Worm (Caenorhabditis elegans) whole organism, L2 larva: ENCODE data around the gene acox-1.5.

ENCODE experiments used
- C34F6.9 ChIP-seq: fragments of 150-350 bp; optimal IDR thresholded peaks from 2 replicates; lab custom pipeline; 2014; ENCODE audit warnings: missing biosample characterization, missing genetic modification characterization
- F13H6.1 ChIP-seq: sonication (generic microtip); optimal IDR thresholded peaks from 2 replicates; lab custom pipeline; 2016; ENCODE audit warnings: missing genetic modification characterization, missing compliant biosample characterization
- Y55F3AM.14 ChIP-seq: fragments of 200-800 bp; sonication (Bioruptor generic); optimal IDR thresholded peaks from 2 replicates; lab custom pipeline; 2018; ENCODE audit warnings: mild to moderate bottlenecking, missing genetic modification characterization, missing compliant biosample characterization
- alr-1 ChIP-seq: fragments of 150-350 bp; optimal IDR thresholded peaks from 2 replicates; lab custom pipeline; 2014; ENCODE audit warnings: missing biosample characterization, missing genetic modification characterization
- ama-1 ChIP-seq: fragments of 150-350 bp; optimal IDR thresholded peaks from 2 replicates; lab custom pipeline; 2018; ENCODE audit warnings: inconsistent platforms
- blmp-1 ChIP-seq: sonication (generic microtip); optimal IDR thresholded peaks from 2 replicates; lab custom pipeline; 2017; ENCODE audit warnings: missing genetic modification characterization, mild to moderate bottlenecking, missing compliant biosample characterization, antibody characterized with exemption, moderate library complexity; ENCODE audit not compliant: insufficient read depth
- ceh-82 ChIP-seq: fragments of 150-350 bp; optimal IDR thresholded peaks from 2 replicates; lab custom pipeline; 2014; ENCODE audit warnings: missing biosample characterization, missing genetic modification characterization
- crh-2 ChIP-seq: sonication (generic microtip); optimal IDR thresholded peaks from 2 replicates; lab custom pipeline; 2017; ENCODE audit warnings: missing biosample characterization, missing genetic modification characterization
- dmd-4 ChIP-seq: sonication (generic microtip); optimal IDR thresholded peaks from 2 replicates; lab custom pipeline; 2017; ENCODE audit warnings: missing biosample characterization, missing genetic modification characterization
- egl-27 ChIP-seq: sonication (generic microtip); optimal IDR thresholded peaks from 3 replicates; lab custom pipeline; 2017; ENCODE audit warnings: missing biosample characterization, missing genetic modification reagents, missing genetic modification characterization
- elt-1 ChIP-seq: fragments of 150-350 bp; optimal IDR thresholded peaks from 2 replicates; lab custom pipeline; 2014; ENCODE audit warnings: missing biosample characterization, missing genetic modification characterization
- elt-3 ChIP-seq: sonication (generic microtip); optimal IDR thresholded peaks from 2 replicates; lab custom pipeline; 2017; ENCODE audit warnings: missing biosample characterization, missing genetic modification characterization
- fos-1 ChIP-seq: fragments of 150-350 bp; optimal IDR thresholded peaks from 2 replicates; lab custom pipeline; 2014; ENCODE audit warnings: missing biosample characterization, missing genetic modification characterization
- gmeb-1 ChIP-seq: fragments of 150-350 bp; optimal IDR thresholded peaks from 2 replicates; lab custom pipeline; 2014; ENCODE audit warnings: missing biosample characterization, missing genetic modification characterization
- lin-11 ChIP-seq: fragments of 150-350 bp; sonication (generic microtip); optimal IDR thresholded peaks from 2 replicates; lab custom pipeline; 2014; ENCODE audit warnings: missing biosample characterization, missing genetic modification characterization, inconsistent platforms, mixed read lengths
- lin-13 ChIP-seq: fragments of 150-350 bp; optimal IDR thresholded peaks from 2 replicates; lab custom pipeline; 2014; ENCODE audit warnings: missing biosample characterization, missing genetic modification reagents, missing genetic modification characterization
- lin-39 ChIP-seq: fragments of 150-350 bp; optimal IDR thresholded peaks from 2 replicates; lab custom pipeline; 2014; ENCODE audit warnings: missing biosample characterization, missing genetic modification reagents, missing genetic modification characterization
- lsy-2 ChIP-seq, 2 experiments: fragments of 150-350 bp in 1 of 2; sonication (generic microtip) in 1 of 2; optimal IDR thresholded peaks; 2 replicates each; lab custom pipeline; 2014 to 2017; ENCODE audit warnings: missing biosample characterization in 2 of 2, missing genetic modification characterization in 2 of 2
- mab-5 ChIP-seq: fragments of 150-350 bp; optimal IDR thresholded peaks from 2 replicates; lab custom pipeline; 2014; ENCODE audit warnings: missing biosample characterization, missing genetic modification characterization
- mbf-1 ChIP-seq: sonication (generic microtip); optimal IDR thresholded peaks from 2 replicates; lab custom pipeline; 2017; ENCODE audit warnings: missing biosample characterization, missing genetic modification characterization
- nhr-11 ChIP-seq: fragments of 150-350 bp; optimal IDR thresholded peaks from 2 replicates; lab custom pipeline; 2014; ENCODE audit warnings: missing biosample characterization, missing genetic modification characterization
- nhr-12 ChIP-seq: fragments of 150-350 bp; optimal IDR thresholded peaks from 2 replicates; lab custom pipeline; 2014; ENCODE audit warnings: missing biosample characterization, missing genetic modification characterization
- nhr-129 ChIP-seq: fragments of 150-350 bp; optimal IDR thresholded peaks from 2 replicates; lab custom pipeline; 2014; ENCODE audit warnings: missing biosample characterization, missing genetic modification characterization
- nhr-21 ChIP-seq: fragments of 150-350 bp; optimal IDR thresholded peaks from 2 replicates; lab custom pipeline; 2014; ENCODE audit warnings: missing biosample characterization, missing genetic modification characterization
- nhr-23 ChIP-seq: fragments of 150-350 bp; optimal IDR thresholded peaks from 2 replicates; lab custom pipeline; 2014; ENCODE audit warnings: missing biosample characterization, missing genetic modification reagents, missing genetic modification characterization
- nhr-237 ChIP-seq: fragments of 150-350 bp; optimal IDR thresholded peaks from 2 replicates; lab custom pipeline; 2014; ENCODE audit warnings: missing biosample characterization, missing genetic modification characterization
- nhr-6 ChIP-seq: fragments of 150-350 bp; optimal IDR thresholded peaks from 2 replicates; lab custom pipeline; 2014; ENCODE audit warnings: missing biosample characterization, missing genetic modification characterization
- sma-3 ChIP-seq: sonication (generic microtip); optimal IDR thresholded peaks from 2 replicates; lab custom pipeline; 2016; ENCODE audit warnings: missing genetic modification reagents, missing genetic modification characterization, missing compliant biosample characterization
- snpc-4 ChIP-seq: fragments of 150-350 bp; optimal IDR thresholded peaks from 2 replicates; lab custom pipeline; 2014; ENCODE audit warnings: missing biosample characterization, missing genetic modification characterization
- unc-39 ChIP-seq: fragments of 150-350 bp; optimal IDR thresholded peaks from 2 replicates; lab custom pipeline; 2014; ENCODE audit warnings: missing biosample characterization, missing genetic modification characterization
- unc-55 ChIP-seq: fragments of 150-350 bp; sonication (generic microtip); optimal IDR thresholded peaks from 3 replicates; lab custom pipeline; 2014; ENCODE audit warnings: missing biosample characterization, missing genetic modification reagents, missing genetic modification characterization
- zag-1 ChIP-seq: fragments of 150-350 bp; optimal IDR thresholded peaks from 2 replicates; lab custom pipeline; 2014; ENCODE audit warnings: missing biosample characterization, missing genetic modification characterization
- ztf-1 ChIP-seq: fragments of 200-800 bp; sonication (Bioruptor generic); conservative IDR thresholded peaks from 2 replicates; pipeline ENCODE4 v1.3.6; 2022; ENCODE audit warnings: missing genetic modification characterization, missing compliant biosample characterization
- ztf-11 ChIP-seq: sonication (generic microtip); optimal IDR thresholded peaks from 2 replicates; lab custom pipeline; 2017; ENCODE audit warnings: missing biosample characterization, missing genetic modification characterization
- ztf-4 ChIP-seq: fragments of 150-350 bp; optimal IDR thresholded peaks from 2 replicates; lab custom pipeline; 2014; ENCODE audit warnings: missing biosample characterization, missing genetic modification characterization

Gene acox-1.5

DNA sequence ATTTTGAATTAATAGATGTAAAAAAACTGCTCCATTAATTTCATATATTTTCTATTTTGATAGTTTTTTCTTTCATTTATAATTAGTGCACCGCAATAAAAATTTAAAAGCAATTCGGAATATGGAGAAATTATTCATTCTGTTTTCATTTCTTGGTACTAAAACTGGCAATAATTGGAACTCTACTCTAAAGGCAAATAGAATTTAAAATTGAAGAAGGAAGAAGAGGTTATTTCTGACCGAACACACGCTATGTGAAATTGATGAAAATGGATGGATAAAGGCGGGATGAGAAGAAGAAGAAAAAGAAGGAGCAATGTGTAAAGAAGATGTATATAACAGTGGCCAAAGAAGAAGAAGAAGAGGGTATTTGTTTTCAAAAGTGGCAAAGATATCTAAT lies 8.8 kb downstream of the acox-1.5 start:
- TF ChIP-seq C34F6.9 (tag; lab: Kevin White, UChicago) (peak; percentile 42), ztf-11 (tag; lab: Kevin White, UChicago) (no peak)

DNA sequence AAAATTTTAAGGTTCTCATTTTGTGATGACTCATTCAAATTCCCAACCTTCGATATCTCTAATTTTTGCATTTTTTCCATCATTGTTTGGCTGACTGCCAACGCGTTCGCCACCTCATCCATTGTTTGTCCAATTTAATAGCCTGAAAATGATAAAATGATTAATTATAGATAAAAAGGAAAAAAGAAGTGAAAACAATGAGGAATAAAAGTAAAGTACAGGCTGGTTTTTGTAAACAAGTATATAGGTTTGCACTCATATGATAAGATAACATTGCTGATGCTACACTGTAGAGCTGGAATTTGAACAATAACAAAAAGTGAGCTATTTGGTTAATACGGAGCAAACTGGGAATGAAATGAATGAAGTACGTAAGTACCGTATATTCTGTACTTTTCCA lies 9.8 kb downstream of the acox-1.5 start, which contains the start of gene C48B4.3:
C48B4.3 (minus strand) TSS at position 149 of the 400 bp plus-strand sequence.
- TF ChIP-seq fos-1 (tag; lab: Kevin White, UChicago) (peak; percentile 5), egl-27 (tag; lab: Kevin White, UChicago) (no peak), elt-1 (no peak)

DNA sequence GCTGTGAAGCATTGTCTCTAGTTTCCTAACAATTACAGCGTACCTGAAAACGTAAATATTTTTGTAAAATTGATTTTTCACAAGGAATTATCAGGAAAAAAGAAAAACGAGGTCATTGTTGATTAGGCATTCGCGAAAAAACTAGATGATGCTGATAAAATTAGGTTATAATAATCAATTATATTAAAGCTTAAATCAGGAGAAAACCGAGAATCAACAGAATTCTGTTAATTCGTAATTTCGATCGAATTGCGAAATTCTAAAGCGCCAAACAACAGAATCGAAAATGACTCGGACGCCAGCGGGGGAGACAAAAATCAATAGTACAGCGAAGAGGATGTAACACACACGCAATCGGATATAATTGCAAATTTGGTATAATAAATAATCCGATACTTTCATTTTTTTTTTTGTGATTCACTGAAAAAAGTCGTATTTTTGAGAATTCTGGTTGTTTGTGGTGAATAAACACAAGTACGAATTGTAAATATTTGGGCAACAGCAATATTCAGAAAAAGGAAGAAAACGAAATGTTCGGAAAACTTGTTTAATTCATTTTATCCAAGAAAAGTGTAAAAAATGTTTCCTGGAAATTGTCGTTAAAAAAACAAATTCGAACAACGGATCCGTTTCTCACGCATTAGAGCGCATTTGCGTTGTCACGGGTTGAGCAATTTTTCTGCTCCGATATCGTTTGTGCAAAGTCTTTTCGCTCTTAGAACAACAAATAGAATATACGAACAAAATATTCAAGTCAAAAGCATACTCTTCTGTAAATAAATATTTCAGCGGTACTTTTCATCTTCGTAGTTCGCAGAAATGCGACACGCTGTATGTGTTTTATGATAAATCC lies 11.7 kb downstream of the acox-1.5 start, which contains the start of gene ced-7:
ced-7 (minus strand) TSS at position 51 of the 853 bp plus-strand sequence.
- TF ChIP-seq ceh-82 (tag; lab: Kevin White, UChicago) = no peak
- TF ChIP-seq Y55F3AM.14 (GFP tag; lab: Kevin White, UChicago) = no peak
- no peak for TF ChIP-seq nhr-6
- peak; percentile 60 for TF ChIP-seq nhr-129 (tag; lab: Kevin White, UChicago)
- no peak for TF ChIP-seq F13H6.1 (tag; lab: Kevin White, UChicago)
- TF ChIP-seq mbf-1 (tag; lab: Kevin White, UChicago) = no peak
- no peak for TF ChIP-seq ztf-1 (GFP tag; lab: Robert Waterston, UW)
- peak in 1 of 2 experiments; percentile 54 for TF ChIP-seq lsy-2 (tag; optimal IDR thresholded peaks at IDR 0.05; lab: Kevin White, UChicago)
- TF ChIP-seq lin-13 (GFP tag; lab: Kevin White, UChicago) = peak; percentile 18
- TF ChIP-seq lin-39 (tag; lab: Kevin White, UChicago) = no peak
- TF ChIP-seq ztf-4 (tag; lab: Kevin White, UChicago) = no peak
- TF ChIP-seq crh-2 (tag; lab: Kevin White, UChicago) = peak; percentile 22
- TF ChIP-seq sma-3 (GFP tag; lab: Kevin White, UChicago) = no peak
- TF ChIP-seq unc-55 = peak; percentile 44
- no peak for TF ChIP-seq dmd-4 (tag; lab: Kevin White, UChicago)
- no peak for TF ChIP-seq lin-11 (tag; lab: Kevin White, UChicago)
- TF ChIP-seq C34F6.9 (tag; lab: Kevin White, UChicago) = peak; percentile 75
- TF ChIP-seq, all 48 proteins: peak for 6

DNA sequence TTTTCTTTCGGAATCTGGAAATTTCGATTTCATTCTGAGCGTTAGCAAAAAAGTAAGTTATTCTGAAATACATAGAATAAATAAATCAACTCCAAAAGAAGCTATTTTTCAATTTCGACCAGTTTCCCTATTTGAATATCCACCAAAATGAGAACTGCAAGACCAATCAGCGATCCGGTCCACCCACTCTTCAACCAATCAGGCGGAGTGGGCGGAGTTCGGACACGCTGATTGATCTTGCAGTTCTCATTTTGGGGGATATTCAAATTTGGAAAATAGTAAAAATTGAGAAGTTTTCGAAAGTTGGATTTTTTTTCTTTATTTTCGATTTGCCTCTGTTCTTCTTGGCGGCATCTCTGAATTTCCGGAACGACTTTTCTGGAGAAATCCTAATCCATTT lies 21.1 kb downstream of the acox-1.5 start:
- TF ChIP-seq lsy-2 (tag; optimal IDR thresholded peaks at IDR 0.05; lab: Kevin White, UChicago) = peak in 1 of 2 experiments; percentile 48
- TF ChIP-seq egl-27 (tag; lab: Kevin White, UChicago) = no peak
- peak; percentile 72 for TF ChIP-seq gmeb-1 (tag; lab: Kevin White, UChicago)

DNA sequence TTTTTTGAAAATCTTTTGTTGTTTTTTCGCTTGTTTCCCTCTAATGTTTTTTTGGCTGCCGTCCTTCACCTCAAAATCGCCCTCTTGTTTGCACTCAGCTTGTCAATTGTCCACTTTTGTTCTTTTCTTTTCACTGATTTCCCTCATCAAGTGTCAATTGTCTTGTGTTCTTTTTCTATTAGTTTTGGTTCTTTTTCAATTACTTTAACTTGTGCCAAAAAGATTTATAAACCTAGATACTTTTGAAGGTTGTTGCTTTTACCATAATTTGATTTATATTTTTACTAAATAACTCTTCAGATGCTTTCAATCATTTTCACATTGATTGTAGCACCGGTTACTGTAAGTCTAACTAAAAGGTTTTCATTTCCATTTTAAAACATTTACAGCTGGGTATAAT lies 23.5 kb downstream of the acox-1.5 start, which contains the start of gene C48B4.13:
C48B4.13 (plus strand) TSS at position 301 of the 400 bp plus-strand sequence.
- TF ChIP-seq C34F6.9 (tag; lab: Kevin White, UChicago) (no peak), alr-1 (tag; lab: Kevin White, UChicago) (no peak), zag-1 (tag; lab: Kevin White, UChicago) (no peak), unc-39 (tag; lab: Kevin White, UChicago) (no peak), egl-27 (tag; lab: Kevin White, UChicago) (no peak)
- TF ChIP-seq, all 48 proteins: peak for 0

DNA sequence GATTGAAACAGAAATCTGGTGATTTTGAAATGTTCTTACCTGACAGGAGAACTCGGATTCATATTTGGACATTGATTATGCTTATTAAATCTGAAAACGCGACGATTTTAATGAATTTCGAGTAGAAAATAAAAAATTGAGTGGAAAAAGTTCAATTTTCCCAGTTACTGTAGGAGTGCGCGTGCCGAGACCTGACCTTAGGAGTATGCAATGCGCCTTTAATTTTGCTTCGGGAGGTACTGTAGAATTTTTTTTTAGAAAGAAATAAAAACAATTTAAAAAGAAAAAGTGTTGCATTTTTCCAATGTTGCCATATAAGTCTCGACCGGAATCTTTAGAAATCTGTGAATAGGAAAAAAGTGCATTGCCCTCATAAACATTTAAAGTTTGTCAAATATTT lies 26.0 kb downstream of the acox-1.5 start, which contains the start of gene C48B4.11:
C48B4.11 (minus strand) TSS at position 143 of the 400 bp plus-strand sequence.
- TF ChIP-seq unc-39 (tag; lab: Kevin White, UChicago) (no peak), ceh-82 (tag; lab: Kevin White, UChicago) (no peak), fos-1 (tag; lab: Kevin White, UChicago) (no peak)
- TF ChIP-seq, all 48 proteins: peak for 0

DNA sequence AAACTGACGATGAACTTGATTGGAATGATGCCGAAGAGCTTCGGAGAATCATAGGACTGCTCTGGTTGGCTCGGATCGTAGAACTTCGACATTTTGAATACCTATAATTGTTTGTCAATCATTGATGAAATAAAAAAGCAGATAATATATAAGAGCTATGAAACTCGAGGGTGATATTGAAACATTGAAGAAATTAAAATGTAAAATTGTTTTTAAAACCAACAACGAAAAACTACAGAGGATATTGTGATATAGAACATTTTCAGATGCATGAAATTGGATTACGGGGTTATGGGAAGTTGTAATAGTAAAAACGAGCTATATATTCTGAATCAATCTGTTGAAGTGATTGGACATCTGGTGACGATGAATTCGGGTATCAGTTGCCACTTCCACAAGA lies 27.6 kb downstream of the acox-1.5 start, which contains the start of gene C48B4.10:
C48B4.10 (minus strand) TSS at position 101 of the 400 bp plus-strand sequence.
- TF ChIP-seq egl-27 (tag; lab: Kevin White, UChicago) (no peak), mab-5 (no peak), lin-39 (tag; lab: Kevin White, UChicago) (no peak), nhr-23 (tag; lab: Kevin White, UChicago) (no peak), nhr-237 (tag; lab: Kevin White, UChicago) (no peak), elt-3 (no peak), nhr-21 (tag; lab: Kevin White, UChicago) (no peak), nhr-12 (tag; lab: Kevin White, UChicago) (no peak), mbf-1 (tag; lab: Kevin White, UChicago) (no peak), lin-13 (GFP tag; lab: Kevin White, UChicago) (no peak), snpc-4 (tag; lab: Kevin White, UChicago) (no peak), nhr-6 (no peak), blmp-1 (tag; lab: Kevin White, UChicago) (no peak), Y55F3AM.14 (GFP tag; lab: Kevin White, UChicago) (no peak), gmeb-1 (tag; lab: Kevin White, UChicago) (no peak), sma-3 (GFP tag; lab: Kevin White, UChicago) (no peak), elt-1 (no peak), nhr-11 (tag; lab: Kevin White, UChicago) (no peak), ama-1 (lab: Kevin White, UChicago) (no peak)
